Fruit fly (Drosophila melanogaster) ovary, adult (tissue): Measurements from ENCODE around the gene CG9662.

Experiments used
- CG17801 ChIP-seq: fragments of 200-800 bp; optimal IDR thresholded peaks from 2 replicates; lab custom pipeline; 2019; ENCODE audit warnings: missing biosample characterization, mild to moderate bottlenecking, missing genetic modification characterization, moderate library complexity; ENCODE audit not compliant: partially characterized antibody

CG9662 gene

DNA sequence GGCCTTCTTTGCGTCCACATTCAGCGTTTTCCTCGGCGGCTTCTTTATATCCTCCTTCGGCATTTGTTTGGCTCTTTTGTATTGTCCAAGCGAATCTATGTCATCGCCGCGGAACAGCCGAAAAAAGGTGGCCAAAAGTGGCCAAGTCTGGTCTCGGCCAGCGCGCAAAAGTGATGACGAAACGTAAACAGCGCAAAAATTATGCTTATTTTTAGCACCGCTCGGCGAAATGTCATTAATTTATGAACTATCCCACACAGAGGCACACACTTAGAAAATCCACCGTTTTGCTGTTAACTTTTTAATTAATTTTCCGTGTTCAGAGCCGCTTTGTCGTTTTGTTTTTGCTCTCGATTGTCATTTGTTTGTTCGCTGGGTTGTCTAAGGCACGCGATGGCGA lies 5.6 kb downstream of the CG9662 start:
- no peak for TF ChIP-seq CG17801 (GFP tag; lab: Kevin White, UChicago)

DNA sequence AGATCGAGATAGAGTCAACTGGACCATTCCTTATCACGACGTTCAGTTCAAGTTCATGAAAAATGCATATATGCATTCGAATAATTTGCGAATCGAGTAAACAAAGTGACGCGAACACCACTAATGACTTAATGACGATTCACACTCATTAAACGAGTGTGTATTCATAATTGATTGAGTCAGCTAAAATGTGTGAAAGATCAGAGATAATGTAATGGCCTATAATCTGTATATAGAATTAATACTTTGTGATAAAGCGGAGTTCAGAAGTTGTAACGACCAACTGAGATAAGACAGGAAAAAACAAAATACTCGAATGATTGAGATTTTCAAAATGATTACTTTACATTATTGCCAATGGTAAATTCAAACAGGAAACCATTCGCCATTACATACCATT lies 6.7 kb downstream of the CG9662 start:
- TF ChIP-seq CG17801 (GFP tag; lab: Kevin White, UChicago) = no peak

DNA sequence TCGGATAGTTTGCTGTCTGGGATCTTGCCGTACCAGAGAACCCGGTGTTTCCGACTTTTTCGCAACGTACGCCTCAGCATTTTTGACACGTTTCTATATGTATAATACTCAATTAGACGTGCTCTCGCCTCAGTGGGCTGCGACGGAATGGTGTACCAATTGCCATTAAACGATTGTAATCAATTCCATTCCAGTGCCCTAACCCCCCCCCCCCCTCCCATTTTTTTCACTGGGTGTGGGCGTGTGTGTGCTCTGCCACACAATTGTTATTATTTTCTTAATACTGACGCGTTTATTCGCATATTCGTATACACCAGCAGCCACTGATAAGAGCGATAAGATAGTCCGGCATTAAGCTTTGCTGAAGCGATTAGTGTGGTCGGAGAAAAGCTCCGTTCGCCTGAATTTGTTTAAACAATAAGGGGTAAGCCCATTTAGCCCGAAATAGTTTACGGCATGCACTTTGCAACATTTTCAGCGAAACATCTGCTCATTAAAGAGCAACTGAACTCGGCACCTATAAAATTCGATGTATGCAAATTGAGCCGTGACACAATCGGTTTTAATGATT lies 7.4 kb downstream of the CG9662 start:
- no peak for TF ChIP-seq CG17801 (GFP tag; lab: Kevin White, UChicago)

DNA sequence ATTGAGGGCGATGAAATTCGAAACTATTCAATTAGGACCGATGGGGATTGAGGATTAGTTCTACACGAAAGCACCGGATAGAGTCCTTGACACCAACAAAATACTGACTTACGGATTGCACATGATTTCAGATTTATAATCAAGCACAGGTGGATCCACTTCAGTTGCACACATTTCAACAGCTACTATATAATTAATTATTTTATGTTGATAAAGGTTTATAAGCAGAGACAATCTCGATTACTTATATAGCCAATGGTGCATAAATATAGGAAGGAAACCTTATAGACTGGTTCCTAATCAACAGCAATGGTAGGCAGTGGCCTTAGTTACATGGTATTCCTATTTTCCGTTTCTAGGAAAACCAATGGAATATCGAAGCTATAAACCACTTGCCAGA lies 8.1 kb downstream of the CG9662 start:
- TF ChIP-seq CG17801 (GFP tag; lab: Kevin White, UChicago) = no peak

- TF ChIP-seq CG17801 (GFP tag; lab: Kevin White, UChicago) = no peak
These were observed 10.4 kb downstream of the CG9662 start for dm6 chr2L:3366043-3366679.

dm6 chr2L:3361821-3362220 lies 14.7 kb downstream of the CG9662 start:
- no peak for TF ChIP-seq CG17801 (GFP tag; lab: Kevin White, UChicago)

DNA sequence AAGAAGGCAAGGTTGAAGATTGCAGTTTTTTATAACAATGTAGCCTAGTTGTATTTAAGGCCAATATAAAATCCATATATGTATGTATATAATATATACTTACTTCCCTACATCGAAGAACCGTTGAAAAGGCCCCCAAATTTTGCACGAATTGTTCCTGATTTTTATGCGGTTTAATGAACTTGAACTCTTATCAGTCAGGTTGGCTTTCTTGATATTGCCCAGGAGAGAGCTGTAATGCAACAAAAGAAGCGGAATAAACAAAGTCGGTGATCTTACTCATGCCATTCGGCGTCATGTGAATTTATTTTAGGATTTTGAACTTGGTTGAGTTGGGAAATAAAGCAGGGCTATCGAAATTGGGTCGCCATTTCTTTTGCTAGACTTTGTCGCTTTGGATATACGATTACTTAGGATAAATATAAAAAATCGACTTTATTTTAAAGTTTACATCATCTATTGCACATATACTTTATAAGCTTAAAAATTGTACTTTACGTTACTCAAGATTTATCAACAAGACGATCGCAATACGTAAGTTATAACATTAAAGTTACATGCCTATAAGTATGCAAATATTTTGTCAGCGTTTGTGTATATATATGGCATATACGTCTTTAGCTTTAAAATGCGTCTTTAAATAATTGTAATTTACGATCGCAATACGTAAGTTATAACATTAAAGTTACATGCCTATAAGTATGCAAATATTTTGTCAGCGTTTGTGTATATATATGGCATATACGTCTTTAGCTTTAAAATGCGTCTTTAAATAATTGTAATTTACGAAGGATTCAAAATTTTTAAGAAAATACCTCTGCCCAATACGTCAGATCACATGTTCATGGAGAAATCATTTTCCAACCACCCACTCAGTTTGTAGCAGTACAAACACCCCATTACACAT lies 19.5 kb downstream of the CG9662 start, which contains the start of gene CG8838:
Gene CG8838, plus strand, starts transcription at position 857 of the 907 bp plus-strand sequence.
- no peak for TF ChIP-seq CG17801 (GFP tag; lab: Kevin White, UChicago)

dm6 chr2L:3356193-3356645 lies 20.3 kb downstream of the CG9662 start:
- TF ChIP-seq CG17801 (GFP tag; lab: Kevin White, UChicago) = no peak

- no peak for TF ChIP-seq CG17801 (GFP tag; lab: Kevin White, UChicago)
These were observed 20.7 kb downstream of the CG9662 start for dm6 chr2L:3355791-3356190.

- TF ChIP-seq CG17801 (GFP tag; lab: Kevin White, UChicago) = peak; percentile 93
These were observed 21.7 kb downstream of the CG9662 start, which contains the start of gene E23 for dm6 chr2L:3354642-3355380. Gene E23 (minus strand): TSS chr2L:3354829.

DNA sequence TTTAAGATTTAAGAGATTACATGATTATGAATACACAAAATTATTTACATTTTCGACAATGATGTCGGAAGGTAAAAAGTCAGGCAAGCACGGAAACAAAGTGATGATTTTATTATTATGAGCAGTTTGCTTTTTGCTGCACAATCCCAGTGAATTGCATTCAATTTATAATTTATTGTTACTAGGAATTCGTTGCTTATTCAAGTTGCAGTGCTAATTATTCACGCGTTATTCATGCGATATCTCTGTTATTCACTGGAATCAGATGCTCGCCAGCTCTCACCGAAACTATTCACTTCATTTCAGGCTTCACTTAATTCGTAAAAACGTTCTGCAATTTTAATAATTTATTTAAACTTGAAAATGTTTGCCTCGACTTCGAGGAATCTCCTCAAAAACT lies 22.7 kb downstream of the CG9662 start:
- TF ChIP-seq CG17801 (GFP tag; lab: Kevin White, UChicago) = no peak

- no peak for TF ChIP-seq CG17801 (GFP tag; lab: Kevin White, UChicago)
These were observed 23.6 kb downstream of the CG9662 start for dm6 chr2L:3352927-3353326.

DNA sequence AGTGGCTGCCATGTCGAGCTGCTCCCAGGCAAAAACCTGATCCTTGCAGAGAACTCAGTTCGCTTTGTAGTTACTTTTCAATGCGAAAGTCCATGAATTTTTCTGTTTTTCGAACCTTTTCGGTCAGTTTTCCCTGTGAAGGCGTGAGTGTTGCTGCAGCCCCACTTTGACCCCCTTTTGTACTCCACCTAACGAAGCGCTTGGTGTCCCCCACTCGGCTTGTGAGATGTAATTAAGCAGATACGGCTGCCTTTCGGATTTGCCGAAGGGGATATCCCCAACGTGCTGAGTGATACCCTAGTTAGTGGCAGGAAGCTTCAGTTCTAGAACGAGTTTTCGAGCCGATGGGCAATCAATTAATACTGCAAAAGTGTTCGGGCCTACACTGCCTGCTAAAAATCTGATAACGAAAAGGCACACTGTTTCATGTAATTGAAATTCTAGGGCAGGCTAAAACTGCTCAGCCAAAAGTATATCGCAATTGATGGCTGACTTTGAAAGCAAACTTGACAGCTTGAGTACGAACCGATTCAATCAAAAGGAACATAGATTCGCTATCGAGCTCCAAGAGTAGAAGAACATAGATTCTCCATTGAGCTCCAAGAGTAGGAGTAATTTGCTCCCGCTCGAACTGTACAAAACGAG lies 24.8 kb downstream of the CG9662 start:
- no peak for TF ChIP-seq CG17801 (GFP tag; lab: Kevin White, UChicago)

- TF ChIP-seq CG17801 (GFP tag; lab: Kevin White, UChicago) = peak; percentile 30
These were observed 28.3 kb downstream of the CG9662 start for dm6 chr2L:3348146-3348747.
